Worm (Caenorhabditis elegans): Measurements from ENCODE around the gene col-124.

DNA sequence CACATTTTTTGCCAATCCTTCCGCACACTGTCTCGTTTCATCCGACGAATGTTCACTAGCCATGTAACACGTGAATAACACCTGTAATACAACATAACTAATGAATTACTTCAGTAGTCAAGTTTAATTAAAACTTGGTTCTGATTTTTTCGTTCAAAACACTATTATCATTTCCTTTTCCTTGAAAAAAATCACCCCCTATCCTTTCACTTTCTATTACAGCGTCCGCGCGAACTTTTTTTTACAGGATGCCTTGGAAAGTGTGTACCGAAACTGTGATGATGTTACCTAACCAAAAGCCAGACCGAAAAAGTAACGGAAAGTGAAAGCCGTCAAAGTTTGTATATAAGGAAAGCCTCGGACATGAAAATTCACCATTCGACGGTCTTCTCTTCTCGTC is at the start of gene col-124:
- no peak for TF ChIP-seq egl-27 (tag; optimal IDR thresholded peaks at IDR 0.05)
- TF ChIP-seq ZK546.5 (tag; optimal IDR thresholded peaks at IDR 0.05), result no peak
- no peak for TF ChIP-seq elt-3 (tag; optimal IDR thresholded peaks at IDR 0.05)
- TF ChIP-seq fos-1 (tag; optimal IDR thresholded peaks at IDR 0.05), result no peak
- TF ChIP-seq alr-1 (tag; optimal IDR thresholded peaks at IDR 0.05), result no peak
- no peak for TF ChIP-seq ceh-16 (tag; optimal IDR thresholded peaks at IDR 0.05)
- TF ChIP-seq gmeb-1 (tag; optimal IDR thresholded peaks at IDR 0.05), result no peak
- TF ChIP-seq ceh-82 (tag; optimal IDR thresholded peaks at IDR 0.05), result no peak
- TF ChIP-seq mdl-1 (tag; optimal IDR thresholded peaks at IDR 0.05), result no peak
- no peak for TF ChIP-seq ztf-1 (GFP tag; conservative IDR thresholded peaks at IDR 0.05)
